Fruit fly (Drosophila melanogaster) Kc167 (cell line): ENCODE results near the gene slmo.

Experiments
- Sin3A ChIP-seq: fragments of >200 bp; optimal IDR thresholded peaks from 2 replicates; lab custom pipeline; 2018; ENCODE audit warnings: missing external identifiers
- insv ChIP-seq: fragments of >200 bp; optimal IDR thresholded peaks from 3 replicates; lab custom pipeline; 2018; ENCODE audit warnings: missing external identifiers
- psq ChIP-seq: fragments of >200 bp; optimal IDR thresholded peaks from 2 replicates; lab custom pipeline; 2017; ENCODE audit warnings: missing external identifiers

DNA sequence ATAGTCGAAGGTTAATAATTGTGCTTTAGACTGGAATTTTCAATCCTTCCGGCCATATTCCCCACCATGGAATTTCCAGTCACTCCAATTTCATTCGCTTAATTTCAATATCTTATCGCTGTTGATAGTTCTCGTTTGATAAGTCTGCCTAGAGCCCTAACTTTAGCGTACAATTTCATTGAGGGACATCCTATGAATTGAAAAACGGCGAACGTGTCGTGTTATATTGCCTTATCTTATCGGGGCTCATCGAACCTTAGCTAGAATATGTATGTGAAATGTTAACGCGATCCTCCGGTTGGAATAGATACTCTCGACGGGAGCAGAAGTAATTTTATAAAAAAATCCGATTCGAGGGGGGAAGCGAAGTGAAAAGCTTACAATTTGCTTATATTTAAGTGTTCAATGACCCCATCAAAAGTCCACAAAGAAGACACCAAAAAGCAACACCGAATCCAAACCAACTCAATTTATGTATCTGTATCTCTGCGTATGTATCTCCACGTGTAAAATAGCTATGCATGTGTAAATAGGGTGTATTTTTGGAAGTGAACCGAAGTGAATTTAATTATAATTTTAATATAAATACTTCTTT lies 41.2 kb upstream of the slmo start:
- TF ChIP-seq Sin3A = no peak
- no peak for TF ChIP-seq insv (lab: Kevin White, UChicago)
- TF ChIP-seq psq (lab: Kevin White, UChicago) = no peak
